Fruit fly (Drosophila melanogaster): ENCODE data around the gene CG5707.
A peak's percentile ranks its signal among the peaks of the same experiment; 100 is the strongest.

CG5707 gene

dm6 chr3L:2158689-2159310, 33.2 kb downstream of the CG5707 start (continued):
- peak; percentile 28 for TF ChIP-seq CG10209 (GFP tag; optimal IDR thresholded peaks at IDR 0.05)
- TF ChIP-seq mld (GFP tag; IDR thresholded peaks at IDR 0.05; ENCODE audit: partially characterized antibody) = no peak
- no peak for TF ChIP-seq CG8359 (GFP tag; optimal IDR thresholded peaks at IDR 0.05; ENCODE audit: borderline replicate concordance)
- TF ChIP-seq Adf1 (GFP tag; IDR thresholded peaks at IDR 0.05) = no peak
- no peak for TF ChIP-seq D19B (GFP tag; optimal IDR thresholded peaks at IDR 0.05)
- TF ChIP-seq CG10654 (GFP tag; optimal IDR thresholded peaks at IDR 0.05) = peak; percentile 7
- no peak for TF ChIP-seq Aef1 (GFP tag; IDR thresholded peaks at IDR 0.05)
- TF ChIP-seq onecut (GFP tag; IDR thresholded peaks at IDR 0.05) = 0 out of 2 replicates have a peak, but pooled peaks have one; percentile 22
- no peak for TF ChIP-seq exex (tag; optimal IDR thresholded peaks at IDR 0.05)
- TF ChIP-seq tap (tag; optimal IDR thresholded peaks at IDR 0.05) = peak; percentile 34
- TF ChIP-seq mam (GFP tag; optimal IDR thresholded peaks at IDR 0.05) = no peak
- no peak for TF ChIP-seq CG4617 (GFP tag; optimal IDR thresholded peaks at IDR 0.05; ENCODE audit: borderline replicate concordance)
- TF ChIP-seq crol (GFP tag; IDR thresholded peaks at IDR 0.05) = peak; percentile 89
- peak; percentile 69 for TF ChIP-seq phol (tag; optimal IDR thresholded peaks at IDR 0.05)
- TF ChIP-seq ind (GFP tag; optimal IDR thresholded peaks at IDR 0.05) = peak; percentile 30
- TF ChIP-seq az2 (GFP tag; optimal IDR thresholded peaks at IDR 0.05) = peak; percentile 35
- no peak for TF ChIP-seq CG15696 (tag; optimal IDR thresholded peaks at IDR 0.05)
- peak; percentile 56 for TF ChIP-seq CG2875 (GFP tag; optimal IDR thresholded peaks at IDR 0.05)
- TF ChIP-seq Deaf1 (tag; optimal IDR thresholded peaks at IDR 0.05) = peak; percentile 8
- TF ChIP-seq CG17186 (GFP tag; optimal IDR thresholded peaks at IDR 0.05) = peak; percentile 14
- no peak for TF ChIP-seq CG14050 (GFP tag; IDR thresholded peaks at IDR 0.05)
- no peak for TF ChIP-seq scrt (GFP tag; optimal IDR thresholded peaks at IDR 0.05)
- TF ChIP-seq CG7928 (GFP tag; optimal IDR thresholded peaks at IDR 0.05) = no peak
- TF ChIP-seq CG31224 (GFP tag; IDR thresholded peaks at IDR 0.05) = 0 out of 2 replicates have a peak, but pooled peaks have one; percentile 14
- no peak for TF ChIP-seq fd64A (GFP tag; optimal IDR thresholded peaks at IDR 0.05)
- TF ChIP-seq CG17568 (GFP tag; optimal IDR thresholded peaks at IDR 0.05) = no peak
- TF ChIP-seq CG11696 (GFP tag; IDR thresholded peaks at IDR 0.05) = no peak
- peak; percentile 14 to 36 for TF ChIP-seq Pdp1 (GFP tag; optimal IDR thresholded peaks at IDR 0.05)
- no peak for TF ChIP-seq Hey (tag; optimal IDR thresholded peaks at IDR 0.05)
- peak; percentile 59; the same call in 1 of the 2 replicates for TF ChIP-seq sim (GFP tag; IDR thresholded peaks at IDR 0.05)
- no peak for TF ChIP-seq CG13624 (GFP tag; optimal IDR thresholded peaks at IDR 0.05)
- no peak for TF ChIP-seq trh (GFP tag; optimal IDR thresholded peaks at IDR 0.05)
- TF ChIP-seq NFAT (GFP tag; IDR thresholded peaks at IDR 0.05) = no peak
- no peak for TF ChIP-seq CG7372 (GFP tag; IDR thresholded peaks at IDR 0.05)
- peak; percentile 68 for TF ChIP-seq D19A (tag; optimal IDR thresholded peaks at IDR 0.05)
- peak; percentile 47 for TF ChIP-seq Xbp1 (GFP tag; optimal IDR thresholded peaks at IDR 0.05)
- no peak for TF ChIP-seq CG11560 (tag; IDR thresholded peaks at IDR 0.05)
- peak in 1 of 2 experiments; percentile 86 for TF ChIP-seq bsh (GFP tag; optimal IDR thresholded peaks at IDR 0.05)
- TF ChIP-seq CG8944 (GFP tag; optimal IDR thresholded peaks at IDR 0.05) = no peak
- TF ChIP-seq Hmx (GFP tag; optimal IDR thresholded peaks at IDR 0.05) = no peak
- peak; percentile 57 for TF ChIP-seq CG4424 (GFP tag; optimal IDR thresholded peaks at IDR 0.05)
- no peak for TF ChIP-seq Atf-2 (GFP tag; optimal IDR thresholded peaks at IDR 0.05)
- no peak for TF ChIP-seq gcm2 (GFP tag; optimal IDR thresholded peaks at IDR 0.05)
- TF ChIP-seq CG15479 (GFP tag; optimal IDR thresholded peaks at IDR 0.05) = no peak
- TF ChIP-seq fd102C (GFP tag; optimal IDR thresholded peaks at IDR 0.05) = no peak
- TF ChIP-seq bbx (GFP tag; IDR thresholded peaks at IDR 0.05; ENCODE audit: partially characterized antibody) = no peak
- TF ChIP-seq al (GFP tag; IDR thresholded peaks at IDR 0.05) = no peak
- no peak for TF ChIP-seq CG7745 (tag; optimal IDR thresholded peaks at IDR 0.05)
- no peak for TF ChIP-seq CG12769 (tag; optimal IDR thresholded peaks at IDR 0.05)
- no peak for TF ChIP-seq abd-A (tag; optimal IDR thresholded peaks at IDR 0.05)
